Fruit fly (Drosophila melanogaster): ENCODE results near the gene Slc25A46b.

- TF ChIP-seq ase (GFP tag; IDR thresholded peaks at IDR 0.05) (no peak), zfh2 (GFP tag; optimal IDR thresholded peaks at IDR 0.05) (no peak), insv (GFP tag; optimal IDR thresholded peaks at IDR 0.05) (no peak), MBD-R2 (GFP tag; IDR thresholded peaks at IDR 0.05) (no peak), eyg (GFP tag; optimal IDR thresholded peaks at IDR 0.05) (no peak), Sin3A (optimal IDR thresholded peaks at IDR 0.05) (no peak), sens (GFP tag) (no peak), CG17568 (GFP tag; optimal IDR thresholded peaks at IDR 0.05) (no peak), grn (GFP tag; optimal IDR thresholded peaks at IDR 0.05) (no peak), CG6654 (GFP tag; optimal IDR thresholded peaks at IDR 0.05) (no peak), Ssrp (tag; optimal IDR thresholded peaks at IDR 0.05) (no peak), ash1 (GFP tag; optimal IDR thresholded peaks at IDR 0.05) (no peak), emc (GFP tag; optimal IDR thresholded peaks at IDR 0.05) (no peak)
Measured at dm6 chr2L:18096268-18096667, at the start of gene Slc25A46b.

All from whole organism, embryonic.